Worm (Caenorhabditis elegans) whole organism, dauer: Measurements from ENCODE around the gene Y37H2A.12.

Experiments
- unc-62 ChIP-seq: sonication (generic microtip); optimal IDR thresholded peaks from 2 replicates; lab custom pipeline; 2017; ENCODE audit warnings: missing biosample characterization, missing genetic modification reagents, missing genetic modification characterization

Y37H2A.12 gene

DNA sequence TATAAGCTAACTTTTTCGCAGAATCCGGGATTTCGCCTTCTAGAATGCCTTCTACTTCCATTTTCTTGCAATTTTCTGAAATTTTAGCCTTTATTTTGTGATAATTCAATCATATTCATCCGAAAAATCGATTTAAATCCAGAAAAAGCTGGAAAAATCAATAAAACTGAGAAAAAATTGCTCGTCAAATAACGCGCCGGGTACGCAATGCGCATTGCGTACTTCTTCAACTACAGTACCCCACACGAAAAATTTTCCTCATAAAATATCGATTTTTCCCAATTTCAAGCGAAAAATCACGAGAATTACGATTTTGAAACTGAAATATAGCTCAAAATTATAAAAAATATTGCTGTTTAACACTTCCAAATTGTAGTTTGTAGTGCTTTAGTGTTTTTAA lies at the start of gene Y37H2A.12:
Y37H2A.12 (minus strand) TSS at position 81 of the 400 bp plus-strand sequence.
- no peak for TF ChIP-seq unc-62 (GFP tag; lab: Kevin White, UChicago)

DNA sequence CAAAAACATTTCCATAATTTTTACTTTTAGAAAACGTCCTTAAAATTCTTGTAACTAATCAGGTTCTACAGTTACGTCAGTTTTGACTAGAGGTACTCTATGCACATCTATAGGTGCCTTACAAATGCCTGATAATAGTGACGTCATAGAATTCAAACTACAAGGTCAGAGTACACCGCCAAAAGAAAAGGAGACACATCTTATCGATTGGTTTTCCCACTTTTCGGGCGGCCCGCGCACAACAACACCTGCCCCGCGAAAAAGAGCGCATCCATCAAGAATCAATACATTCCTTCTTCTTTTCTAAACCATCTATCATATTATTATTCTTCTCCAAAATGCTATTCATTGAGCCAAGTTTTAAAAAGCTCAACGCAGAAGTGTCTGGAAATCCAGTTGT lies 48.7 kb upstream of the Y37H2A.12 start, which contains the start of gene C31G12.1:
C31G12.1 (plus strand) TSS at position 301 of the 400 bp plus-strand sequence.
- TF ChIP-seq unc-62 (GFP tag; lab: Kevin White, UChicago) = no peak

DNA sequence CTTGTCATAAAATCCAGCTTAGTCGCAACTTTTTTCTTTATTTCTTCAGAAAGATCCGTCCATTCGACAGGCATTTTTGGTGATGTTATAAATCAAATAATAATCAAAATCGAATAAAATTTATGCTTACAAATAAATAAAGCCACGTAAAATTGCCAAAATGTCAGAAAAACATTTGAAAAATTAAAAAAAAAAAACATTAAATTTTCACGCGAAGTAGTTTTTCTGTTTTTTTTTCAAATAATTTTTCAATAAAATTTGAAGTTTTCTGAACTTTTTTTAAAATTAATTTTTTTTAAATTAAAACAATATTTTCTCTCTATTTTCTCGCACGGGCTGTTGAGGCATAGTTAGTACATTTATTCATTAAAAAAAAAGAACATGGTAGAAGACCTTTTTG lies 47.7 kb upstream of the Y37H2A.12 start, which contains the start of gene C31G12.4:
C31G12.4 (minus strand) TSS at position 101 of the 400 bp plus-strand sequence.
- no peak for TF ChIP-seq unc-62 (GFP tag; lab: Kevin White, UChicago)

DNA sequence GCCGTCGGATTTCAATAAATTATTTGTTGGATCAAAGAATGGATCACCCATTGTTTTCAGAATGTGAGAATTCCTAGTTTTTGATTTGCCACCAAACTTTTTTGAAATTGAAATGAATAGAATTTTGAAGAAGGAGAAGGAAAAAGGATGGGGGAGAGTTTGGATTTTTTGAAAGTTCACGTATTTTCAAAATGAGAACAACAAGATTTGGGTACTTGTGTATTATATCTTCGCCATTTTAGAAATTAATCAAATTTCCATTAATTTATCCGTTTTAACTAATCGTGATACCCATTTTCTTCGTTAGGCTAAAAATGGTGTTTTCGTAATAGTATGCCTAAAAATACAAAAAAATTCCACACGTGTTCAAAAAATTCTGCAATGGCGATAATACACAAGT lies 40.6 kb upstream of the Y37H2A.12 start, which contains the start of gene C14A6.8:
C14A6.8 (minus strand) TSS at position 101 of the 400 bp plus-strand sequence.
- TF ChIP-seq unc-62 (GFP tag; lab: Kevin White, UChicago) = no peak

DNA sequence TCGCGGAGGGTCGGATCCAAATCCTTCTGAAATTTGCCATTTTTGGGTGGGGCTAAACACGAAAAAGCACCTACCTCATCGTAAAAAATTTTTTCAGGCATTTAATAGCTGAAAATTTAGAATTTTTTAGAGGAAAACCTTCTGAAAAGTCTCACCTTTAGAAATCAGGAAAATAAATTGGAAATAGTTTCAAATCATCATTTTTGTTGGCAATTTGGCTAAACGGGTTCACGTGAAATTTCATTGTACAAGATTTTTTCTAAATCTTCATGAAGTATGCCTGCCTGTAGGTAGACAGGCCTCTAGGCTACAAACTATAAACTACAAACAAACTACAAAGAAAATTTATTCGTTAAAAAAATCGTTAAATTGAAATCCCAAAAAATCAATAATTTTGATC lies 37.3 kb upstream of the Y37H2A.12 start, which contains the start of gene C14A6.7:
C14A6.7 (minus strand) TSS at position 101 of the 400 bp plus-strand sequence.
- no peak for TF ChIP-seq unc-62 (GFP tag; lab: Kevin White, UChicago)

DNA sequence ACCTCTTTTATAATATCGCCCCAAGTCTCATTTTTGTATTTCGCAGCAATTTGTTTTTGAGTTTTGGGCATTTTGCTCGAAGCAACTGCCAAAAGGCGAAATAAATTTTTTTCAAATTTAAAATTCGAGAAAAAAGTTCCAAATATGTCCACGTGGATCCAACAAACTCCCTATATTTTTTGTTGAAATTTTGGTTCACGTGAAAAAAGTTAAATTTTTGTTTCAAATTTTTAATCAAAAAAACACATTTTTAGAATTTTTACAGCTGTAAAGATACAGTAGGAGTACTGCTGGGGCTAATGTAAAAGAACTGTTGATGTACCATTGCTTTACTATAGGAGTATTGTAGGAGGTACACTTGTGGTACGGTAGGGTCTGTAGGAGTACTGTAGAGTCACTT lies 36.2 kb upstream of the Y37H2A.12 start, which contains the start of gene C14A6.6:
C14A6.6 (minus strand) TSS at position 101 of the 400 bp plus-strand sequence.
- TF ChIP-seq unc-62 (GFP tag; lab: Kevin White, UChicago) = no peak

DNA sequence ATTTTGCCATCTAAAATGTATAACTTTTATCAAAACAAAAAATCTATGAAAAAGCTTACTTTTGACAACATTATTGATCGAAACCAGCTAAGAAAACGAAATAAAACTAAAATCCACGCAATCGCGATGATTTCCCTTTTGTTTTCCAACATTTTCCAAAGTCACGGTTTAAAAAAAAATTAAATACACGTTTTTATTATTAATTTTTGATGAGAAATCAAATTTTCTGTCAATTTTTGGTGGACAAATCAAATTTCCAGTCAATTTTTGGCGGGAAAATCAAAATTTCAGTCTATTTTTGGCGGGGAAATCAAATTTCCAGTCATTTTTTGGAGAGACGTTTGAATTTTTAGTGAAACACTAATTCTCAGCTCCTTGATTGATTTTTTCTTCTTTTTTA lies 33.8 kb upstream of the Y37H2A.12 start, which contains the start of gene C14A6.5:
C14A6.5 (minus strand) TSS at position 101 of the 400 bp plus-strand sequence.
- no peak for TF ChIP-seq unc-62 (GFP tag; lab: Kevin White, UChicago)

DNA sequence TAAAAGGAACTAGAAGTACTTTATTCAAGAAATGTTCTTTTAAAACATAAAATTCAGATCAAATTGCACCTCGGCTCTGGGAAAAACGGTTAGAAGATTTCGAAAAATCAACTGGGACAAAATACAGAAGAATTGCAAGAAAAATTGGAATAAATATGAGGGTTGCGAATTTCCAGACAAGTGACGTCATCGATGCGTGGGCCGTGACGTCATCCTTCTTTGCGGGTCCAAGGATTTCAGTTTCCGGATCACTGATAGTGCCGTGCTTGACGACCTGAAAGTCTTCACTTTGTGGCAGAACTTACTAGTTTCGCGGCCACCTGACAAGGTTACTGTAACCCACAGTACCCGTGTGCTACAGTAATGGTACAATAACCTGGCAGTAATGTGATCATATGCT lies 32.5 kb upstream of the Y37H2A.12 start:
- TF ChIP-seq unc-62 (GFP tag; lab: Kevin White, UChicago) = no peak

DNA sequence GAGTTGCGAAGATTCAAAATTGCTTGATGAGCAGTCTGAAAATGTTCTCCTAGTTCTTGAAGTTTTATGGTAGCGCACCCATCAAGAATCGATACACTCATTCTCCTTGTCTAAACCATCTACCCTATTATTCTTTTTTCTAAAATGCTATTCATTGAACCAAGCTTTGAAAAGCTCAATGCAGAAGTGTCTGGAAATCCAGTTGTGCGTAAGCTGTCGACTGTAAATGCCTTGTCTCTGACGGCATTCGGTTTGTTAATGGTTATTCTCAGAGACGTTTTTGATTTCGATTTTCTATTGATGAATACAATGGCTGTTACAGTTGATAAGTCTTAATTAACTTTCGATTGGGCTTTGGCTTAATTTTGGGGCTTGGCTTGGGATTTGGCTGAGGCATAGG lies 31.6 kb upstream of the Y37H2A.12 start, which contains the start of gene C14A6.12:
C14A6.12 (minus strand) TSS at position 101 of the 400 bp plus-strand sequence.
- no peak for TF ChIP-seq unc-62 (GFP tag; lab: Kevin White, UChicago)

DNA sequence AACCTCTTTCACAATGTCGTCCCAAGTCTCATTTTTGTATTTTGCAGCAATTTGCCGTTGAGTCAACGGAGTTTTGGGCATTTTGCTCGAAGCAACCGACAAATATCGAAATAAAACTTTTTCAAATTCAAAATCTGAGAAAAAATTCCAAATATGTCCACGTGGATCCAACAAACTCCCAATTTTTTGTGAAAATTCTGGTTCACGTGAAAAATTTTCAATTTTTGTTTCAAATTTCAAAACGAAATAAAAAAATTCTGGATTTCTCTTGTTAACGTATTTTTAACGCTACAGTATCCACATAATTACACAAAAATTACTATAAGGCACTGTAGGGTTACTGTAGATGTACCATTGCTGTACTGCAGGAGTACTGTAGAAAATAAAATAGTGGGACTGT lies 30.3 kb upstream of the Y37H2A.12 start, which contains the start of gene C14A6.13:
C14A6.13 (minus strand) TSS at position 101 of the 400 bp plus-strand sequence.
- TF ChIP-seq unc-62 (GFP tag; lab: Kevin White, UChicago) = no peak

DNA sequence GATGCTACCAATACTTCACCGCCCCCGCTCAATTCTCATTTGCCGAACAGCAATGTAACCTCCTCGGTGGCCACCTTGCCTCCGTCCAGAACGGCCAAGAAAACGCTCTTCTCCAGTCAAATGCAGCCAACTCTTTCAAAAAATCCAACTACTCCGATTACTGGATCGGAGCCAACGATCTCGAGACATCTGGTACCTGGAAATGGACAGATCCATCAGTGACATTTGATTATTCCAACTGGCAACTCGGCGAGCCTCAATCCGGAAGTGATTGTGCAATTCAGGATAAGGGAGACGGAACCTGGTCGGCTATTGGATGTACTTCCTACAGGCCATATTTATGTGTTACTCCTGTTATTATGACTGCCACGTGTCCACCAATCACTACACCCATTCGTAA lies 27.2 kb upstream of the Y37H2A.12 start:
- no peak for TF ChIP-seq unc-62 (GFP tag; lab: Kevin White, UChicago)

DNA sequence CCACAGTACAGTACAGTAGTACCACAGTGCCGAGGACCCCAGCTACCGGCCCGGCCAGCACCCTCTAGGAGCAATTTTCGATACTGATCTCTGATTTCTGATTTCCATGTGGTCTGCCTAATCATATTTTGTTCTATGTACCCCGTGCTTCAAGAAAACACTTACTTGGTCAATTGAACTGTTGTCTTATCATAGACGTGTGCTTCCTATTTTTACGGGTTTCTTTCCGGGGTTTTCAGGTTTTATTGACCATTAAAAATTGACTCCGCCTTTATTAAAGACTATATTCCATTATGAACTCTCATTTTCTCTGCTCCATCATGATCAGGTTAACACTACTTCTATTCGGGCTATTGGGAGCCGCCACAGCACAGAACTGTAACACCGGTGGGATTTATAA lies 26.8 kb upstream of the Y37H2A.12 start, which contains the start of gene clec-48:
clec-48 (plus strand) TSS at position 320 of the 400 bp plus-strand sequence.
- no peak for TF ChIP-seq unc-62 (GFP tag; lab: Kevin White, UChicago)

DNA sequence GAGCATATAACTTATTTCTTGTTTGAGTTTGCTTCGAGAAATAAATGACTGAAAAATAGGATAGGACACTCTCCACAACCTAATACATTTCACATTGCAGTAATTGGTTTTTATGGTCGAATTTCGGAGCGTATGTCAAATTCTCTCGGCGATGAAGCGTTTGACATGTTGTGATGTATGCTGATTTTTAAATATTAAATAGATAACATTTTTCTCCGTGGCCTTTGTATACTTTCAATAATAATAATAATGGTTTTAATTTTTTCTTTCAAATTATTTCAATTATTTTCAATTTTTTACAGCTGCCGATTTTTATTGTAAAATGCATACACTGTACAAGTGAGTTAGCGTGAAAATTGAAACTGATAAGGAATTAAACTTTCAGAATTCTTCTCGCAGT lies 15.1 kb upstream of the Y37H2A.12 start, which contains the start of gene C14A6.3:
C14A6.3 (plus strand) TSS at position 301 of the 400 bp plus-strand sequence.
- no peak for TF ChIP-seq unc-62 (GFP tag; lab: Kevin White, UChicago)

DNA sequence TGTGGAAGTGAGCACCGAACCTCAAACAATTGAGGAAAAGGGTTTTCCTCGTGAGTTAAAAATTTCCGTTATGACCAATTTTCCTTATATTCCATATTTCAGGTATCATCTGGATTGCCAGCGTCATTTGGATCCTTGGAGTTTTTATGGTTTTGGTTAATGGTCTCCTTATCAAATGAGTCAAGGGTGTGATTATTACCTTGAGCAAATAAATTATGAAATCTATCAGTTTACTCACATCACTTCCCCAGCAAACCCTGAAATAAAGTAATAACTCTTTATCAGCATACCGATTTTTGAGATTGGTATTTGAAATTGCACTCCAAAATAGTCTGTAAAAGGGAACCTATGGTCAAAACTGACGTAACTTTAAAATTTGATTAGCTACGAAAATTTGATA lies 13.5 kb upstream of the Y37H2A.12 start:
- no peak for TF ChIP-seq unc-62 (GFP tag; lab: Kevin White, UChicago)

DNA sequence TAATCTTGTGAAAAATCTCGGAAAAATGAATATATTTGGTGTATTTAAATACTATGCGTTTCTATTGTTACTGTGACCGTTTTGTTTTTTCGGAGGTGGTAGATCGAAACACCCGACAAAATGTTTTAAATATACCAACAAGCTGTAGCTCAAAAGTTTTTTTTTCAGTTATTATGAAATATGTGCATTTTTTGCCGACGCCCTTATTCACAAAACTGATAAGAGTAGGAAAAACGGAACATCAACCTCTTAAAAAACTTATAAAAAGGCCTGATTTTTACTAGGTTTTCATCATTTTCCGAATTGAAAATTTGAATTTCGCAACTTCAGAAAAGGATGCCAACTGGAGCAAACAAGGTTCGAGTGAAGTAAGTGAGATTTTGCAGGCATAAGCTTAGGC lies 12.5 kb upstream of the Y37H2A.12 start, which contains the start of gene Y37H2A.14:
Y37H2A.14 (plus strand) TSS at position 301 of the 400 bp plus-strand sequence.
- TF ChIP-seq unc-62 (GFP tag; lab: Kevin White, UChicago) = no peak

DNA sequence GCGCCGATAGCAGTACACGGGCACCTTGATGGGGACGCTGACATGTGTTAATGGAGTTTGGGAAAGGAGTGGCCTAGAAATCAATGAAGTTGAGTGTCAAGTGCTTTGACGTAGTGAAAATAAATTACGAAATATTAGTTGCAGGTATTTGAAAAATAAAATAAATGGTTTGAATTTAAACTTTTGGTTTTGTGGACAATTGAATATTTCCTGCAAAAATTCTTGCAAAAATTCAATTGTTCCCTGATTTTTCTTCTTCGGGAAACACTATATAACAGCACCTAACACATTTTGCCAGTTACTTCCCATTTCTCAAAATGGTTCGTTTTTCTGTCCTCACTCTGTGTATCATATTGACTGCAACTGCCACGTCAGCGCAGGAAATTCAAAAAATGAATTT lies 11.6 kb upstream of the Y37H2A.12 start, which contains the start of gene Y37H2A.13:
Y37H2A.13 (plus strand) TSS at position 301 of the 400 bp plus-strand sequence.
- TF ChIP-seq unc-62 (GFP tag; lab: Kevin White, UChicago) = no peak

DNA sequence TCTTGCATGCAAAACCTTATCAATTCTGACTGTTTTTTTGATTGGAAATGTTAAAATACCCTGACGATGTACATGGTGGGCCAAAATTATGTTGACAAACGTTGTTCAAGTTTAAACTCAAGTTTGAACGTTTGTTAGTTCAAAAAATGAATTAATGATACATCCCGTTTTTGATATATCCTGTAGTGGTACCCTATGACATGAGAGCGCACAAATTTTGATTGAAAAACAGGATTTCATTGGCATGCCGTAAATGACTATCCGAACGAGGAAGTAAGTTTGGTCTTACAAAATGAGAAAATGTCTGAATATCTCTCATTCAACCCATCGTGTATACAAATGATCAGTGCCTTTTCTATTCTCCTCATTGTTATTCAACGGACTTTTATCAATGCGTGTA lies 10.2 kb upstream of the Y37H2A.12 start, which contains the start of gene Y37H2A.11:
Y37H2A.11 (plus strand) TSS at position 301 of the 400 bp plus-strand sequence.
- no peak for TF ChIP-seq unc-62 (GFP tag; lab: Kevin White, UChicago)
